Worm (Caenorhabditis elegans) whole organism, L4 larva: ENCODE measurements around the gene sams-5.
"Not testable (repeated sequence)": the region's sequence is repeated elsewhere in the genome, so short reads cannot be mapped to it uniquely, and the experiment has no call there.

Source experiments
- R02D3.7 ChIP-seq: fragments of 150-350 bp; sonication (generic microtip); optimal IDR thresholded peaks from 3 replicates; lab custom pipeline; 2014; ENCODE audit warnings: missing biosample characterization, missing genetic modification characterization
- T20F7.1 ChIP-seq: fragments of 200-800 bp; sonication (Bioruptor generic); optimal IDR thresholded peaks from 2 replicates; lab custom pipeline; 2018; ENCODE audit warnings: mild to moderate bottlenecking, missing genetic modification characterization, missing compliant biosample characterization
- ZK546.5 ChIP-seq, 2 experiments: sonication (generic microtip); optimal IDR thresholded peaks; 2 replicates each; lab custom pipeline; 2017; ENCODE audit warnings: missing biosample characterization in 2 of 2, missing genetic modification characterization in 2 of 2
- aly-2 ChIP-seq: sonication (generic microtip); optimal IDR thresholded peaks from 2 replicates; lab custom pipeline; 2018; ENCODE audit warnings: missing biosample characterization, missing genetic modification characterization
- arid-1 ChIP-seq: fragments of 200-800 bp; sonication (Bioruptor generic); conservative IDR thresholded peaks from 2 replicates; pipeline ENCODE4 v1.3.6; 2022; ENCODE audit warnings: missing genetic modification reagents, missing genetic modification characterization, missing compliant biosample characterization
- lir-3 ChIP-seq: sonication (generic microtip); optimal IDR thresholded peaks from 2 replicates; lab custom pipeline; 2016; ENCODE audit warnings: mild to moderate bottlenecking, missing genetic modification characterization, missing compliant biosample characterization
- madf-9 ChIP-seq: fragments of 200-800 bp; sonication (Bioruptor generic); conservative IDR thresholded peaks from 2 replicates; pipeline ENCODE4 v1.3.6; 2022; ENCODE audit warnings: missing genetic modification reagents, missing genetic modification characterization, missing compliant biosample characterization
- mdt-29 ChIP-seq: fragments of 200-800 bp; sonication (Bioruptor generic); IDR thresholded peaks from 2 replicates; pipeline ENCODE4 v1.3.6; 2022; ENCODE audit warnings: missing genetic modification reagents, missing genetic modification characterization, missing compliant biosample characterization
- mep-1 ChIP-seq: fragments of 150-350 bp; sonication (generic microtip); optimal IDR thresholded peaks from 3 replicates; lab custom pipeline; 2014; ENCODE audit warnings: missing biosample characterization, missing genetic modification characterization
- sdz-12 ChIP-seq: fragments of 200-800 bp; sonication (Bioruptor generic); optimal IDR thresholded peaks from 2 replicates; lab custom pipeline; 2018; ENCODE audit warnings: mild to moderate bottlenecking, missing genetic modification characterization, missing compliant biosample characterization
- unc-39 ChIP-seq: sonication (generic microtip); optimal IDR thresholded peaks from 2 replicates; lab custom pipeline; 2017; ENCODE audit warnings: missing biosample characterization, missing genetic modification characterization
- zag-1 ChIP-seq: fragments of 150-350 bp; optimal IDR thresholded peaks from 2 replicates; lab custom pipeline; 2014; ENCODE audit warnings: missing biosample characterization, missing genetic modification characterization

ce11 chrIV:6320267-6320977 lies 41.1 kb upstream of the sams-5 start:
- TF ChIP-seq R02D3.7 (tag; lab: Kevin White, UChicago); ZK546.5 (tag; optimal IDR thresholded peaks at IDR 0.05; lab: Kevin White, UChicago); mep-1 (tag; lab: Kevin White, UChicago); aly-2 (tag; lab: Kevin White, UChicago); sdz-12; zag-1 (tag; lab: Kevin White, UChicago); unc-39 (tag; lab: Kevin White, UChicago); T20F7.1; madf-9 (GFP tag; lab: Robert Waterston, UW); lir-3 (tag; lab: Kevin White, UChicago): not testable (repeated sequence)
- TF ChIP-seq mdt-29 (GFP tag; lab: Robert Waterston, UW) (0 out of 2 replicates have a peak, but pooled peaks have one; percentile 24), arid-1 (GFP tag; lab: Robert Waterston, UW) (0 out of 2 replicates have a peak, but pooled peaks have one; percentile 51)
